Worm (Caenorhabditis elegans): ENCODE measurements around the gene C38H2.2.

- no peak for TF ChIP-seq lin-39 (tag; optimal IDR thresholded peaks at IDR 0.05)
- TF ChIP-seq unc-39 (tag; optimal IDR thresholded peaks at IDR 0.05): no peak
- TF ChIP-seq nhr-237 (tag; optimal IDR thresholded peaks at IDR 0.05): no peak
These were observed 34.5 kb upstream of the C38H2.2 start, which contains the start of gene tbx-8 for ce11 chrIII:10347049-10347448.

Measured in whole organism, L2 larva.